Fruit fly (Drosophila melanogaster): ENCODE data around the gene CCKLR-17D3.

dm6 chrX:18783417-18784123, 9.7 kb upstream of the CCKLR-17D3 start, which contains the start of gene CG18259:
- TF ChIP-seq psq (optimal IDR thresholded peaks at IDR 0.05) = no peak
- TF ChIP-seq h (optimal IDR thresholded peaks at IDR 0.05) = no peak
- TF ChIP-seq Sin3A (optimal IDR thresholded peaks at IDR 0.05) = peak; percentile 85
